Fruit fly (Drosophila melanogaster) whole organism, embryonic: ENCODE measurements around the gene Dbp21E2.

Experiments
- Abd-B ChIP-seq: fragments of 200-800 bp; sonication (Bioruptor generic); optimal IDR thresholded peaks from 2 replicates; lab custom pipeline; 2018; ENCODE audit warnings: missing biosample characterization, mild to moderate bottlenecking, missing genetic modification characterization, moderate library complexity
- Antp ChIP-seq: fragments of 200-800 bp; sonication (Bioruptor generic); optimal IDR thresholded peaks from 3 replicates; lab custom pipeline; 2016; ENCODE audit warnings: missing biosample characterization, missing genetic modification characterization
- Blimp-1 ChIP-seq: fragments of 200-800 bp; sonication (Bioruptor generic); optimal IDR thresholded peaks from 3 replicates; lab custom pipeline; 2018; ENCODE audit warnings: missing biosample characterization, missing genetic modification characterization, mild to moderate bottlenecking, moderate library complexity, missing genetic modification reagents
- CG10274 ChIP-seq: fragments of 200-800 bp; sonication (Bioruptor generic); optimal IDR thresholded peaks from 3 replicates; lab custom pipeline; 2017; ENCODE audit warnings: missing biosample characterization, mild to moderate bottlenecking, missing genetic modification characterization
- CG11695 ChIP-seq: fragments of 200-800 bp; sonication (Bioruptor generic); IDR thresholded peaks from 3 replicates; pipeline ENCODE4 v1.3.6; 2022; ENCODE audit warnings: missing biosample characterization, missing genetic modification characterization
- CG12104 ChIP-seq: fragments of 200-800 bp; sonication (Bioruptor generic); optimal IDR thresholded peaks from 3 replicates; lab custom pipeline; 2016; ENCODE audit warnings: missing biosample characterization, missing genetic modification characterization
- CG12769 ChIP-seq: fragments of 200-800 bp; sonication (Bioruptor generic); optimal IDR thresholded peaks from 2 replicates; lab custom pipeline; 2019; ENCODE audit warnings: missing biosample characterization, mild to moderate bottlenecking, missing genetic modification characterization, moderate library complexity
- CG15011 ChIP-seq: fragments of 200-800 bp; sonication (Bioruptor generic); optimal IDR thresholded peaks from 3 replicates; lab custom pipeline; 2018; ENCODE audit warnings: missing biosample characterization, mild to moderate bottlenecking, missing genetic modification characterization
- CG1603 ChIP-seq: fragments of 200-800 bp; sonication (Bioruptor generic); optimal IDR thresholded peaks from 2 replicates; lab custom pipeline; 2019; ENCODE audit warnings: missing biosample characterization, mild to moderate bottlenecking, missing genetic modification characterization, moderate library complexity
- CG17385 ChIP-seq: fragments of 200-800 bp; sonication (Bioruptor generic); optimal IDR thresholded peaks from 3 replicates; lab custom pipeline; 2018; ENCODE audit warnings: missing biosample characterization, mild to moderate bottlenecking, missing genetic modification characterization
- CG17802 ChIP-seq: fragments of 200-800 bp; sonication (Bioruptor generic); optimal IDR thresholded peaks from 2 replicates; lab custom pipeline; 2018; ENCODE audit warnings: missing biosample characterization, mild to moderate bottlenecking, missing genetic modification characterization, moderate library complexity
- CG2116 ChIP-seq: fragments of 200-800 bp; sonication (Bioruptor generic); optimal IDR thresholded peaks from 3 replicates; lab custom pipeline; 2018; ENCODE audit warnings: missing biosample characterization, mild to moderate bottlenecking, missing genetic modification characterization
- CG31388 ChIP-seq: fragments of 200-800 bp; sonication (Bioruptor generic); optimal IDR thresholded peaks from 2 replicates; lab custom pipeline; 2016; ENCODE audit warnings: missing biosample characterization, missing genetic modification characterization
- CG3281 ChIP-seq: fragments of 200-800 bp; sonication (Bioruptor generic); optimal IDR thresholded peaks from 3 replicates; lab custom pipeline; 2017; ENCODE audit warnings: missing biosample characterization, mild to moderate bottlenecking, missing genetic modification characterization
- CG6254 ChIP-seq: fragments of 200-800 bp; sonication (Bioruptor generic); optimal IDR thresholded peaks from 3 replicates; lab custom pipeline; 2017; ENCODE audit warnings: mild to moderate bottlenecking, missing biosample characterization, missing genetic modification reagents, missing genetic modification characterization
- CG8359 ChIP-seq: fragments of 200-800 bp; sonication (Bioruptor generic); optimal IDR thresholded peaks from 2 replicates; lab custom pipeline; 2017; ENCODE audit warnings: missing biosample characterization, mild to moderate bottlenecking, missing genetic modification characterization, borderline replicate concordance
- CG8478 ChIP-seq: fragments of >200 bp; optimal IDR thresholded peaks from 2 replicates; lab custom pipeline; 2018
- CG8765 ChIP-seq: fragments of 200-800 bp; sonication (Bioruptor generic); IDR thresholded peaks from 2 replicates; pipeline ENCODE4 v1.3.6; 2022; ENCODE audit warnings: missing biosample characterization, missing genetic modification characterization
- Dll ChIP-seq: fragments of 200-800 bp; sonication (Bioruptor generic); IDR thresholded peaks from 4 replicates; pipeline ENCODE4 v1.3.6; 2022; ENCODE audit warnings: missing biosample characterization, missing genetic modification characterization; ENCODE audit not compliant: partially characterized antibody
- Elba2 ChIP-seq: fragments of 200-800 bp; sonication (Bioruptor generic); optimal IDR thresholded peaks from 3 replicates; lab custom pipeline; 2016; ENCODE audit warnings: missing biosample characterization, missing genetic modification characterization
- Gsc ChIP-seq: fragments of 200-800 bp; sonication (Bioruptor generic); IDR thresholded peaks from 2 replicates; pipeline ENCODE4 v1.3.6; 2022; ENCODE audit warnings: missing biosample characterization, missing genetic modification characterization
- H2.0 ChIP-seq: fragments of 200-800 bp; sonication (Bioruptor generic); IDR thresholded peaks from 2 replicates; pipeline ENCODE4 v1.3.6; 2022; ENCODE audit warnings: missing biosample characterization, missing genetic modification characterization
- HHEX ChIP-seq: fragments of 200-800 bp; sonication (Bioruptor generic); optimal IDR thresholded peaks from 3 replicates; lab custom pipeline; 2017; ENCODE audit warnings: missing biosample characterization, mild to moderate bottlenecking, missing genetic modification characterization, missing genetic modification reagents
- HmgD ChIP-seq: fragments of 200-800 bp; sonication (Bioruptor generic); optimal IDR thresholded peaks from 3 replicates; lab custom pipeline; 2016; ENCODE audit warnings: missing biosample characterization, missing genetic modification characterization
- Hmx ChIP-seq: fragments of 200-800 bp; sonication (Bioruptor generic); optimal IDR thresholded peaks from 2 replicates; lab custom pipeline; 2016; ENCODE audit warnings: missing biosample characterization, missing genetic modification characterization
- Jarid2 ChIP-seq: fragments of 200-800 bp; sonication (Bioruptor generic); optimal IDR thresholded peaks from 3 replicates; lab custom pipeline; 2017; ENCODE audit warnings: mild to moderate bottlenecking, missing biosample characterization, missing genetic modification reagents, missing genetic modification characterization
- MBD-R2 ChIP-seq: fragments of 200-800 bp; sonication (Bioruptor generic); IDR thresholded peaks from 2 replicates; pipeline ENCODE4 v1.3.6; 2022; ENCODE audit warnings: missing biosample characterization, missing genetic modification characterization
- Rfx ChIP-seq: fragments of 200-800 bp; sonication (Bioruptor generic); IDR thresholded peaks from 2 replicates; pipeline ENCODE4 v1.3.6; 2022; ENCODE audit warnings: missing biosample characterization, missing genetic modification characterization
- Sox100B ChIP-seq: fragments of 200-800 bp; sonication (Bioruptor generic); optimal IDR thresholded peaks from 3 replicates; lab custom pipeline; 2018; ENCODE audit warnings: missing biosample characterization, mild to moderate bottlenecking, missing genetic modification characterization
- Sry-δ ChIP-seq: fragments of 200-800 bp; sonication (Bioruptor generic); optimal IDR thresholded peaks from 2 replicates; lab custom pipeline; 2016; ENCODE audit warnings: missing biosample characterization, missing genetic modification characterization
- Ssrp ChIP-seq: fragments of 200-800 bp; sonication (Bioruptor generic); optimal IDR thresholded peaks from 2 replicates; lab custom pipeline; 2018; ENCODE audit warnings: missing biosample characterization, mild to moderate bottlenecking, missing genetic modification characterization, moderate library complexity
- Taf1 ChIP-seq: fragments of 200-800 bp; sonication (Bioruptor generic); IDR thresholded peaks from 2 replicates; pipeline ENCODE4 v1.3.6; 2022; ENCODE audit warnings: missing biosample characterization, missing genetic modification characterization
- Trl ChIP-seq, 3 experiments: fragments of >200 bp in 2 of 3; fragments of 200-800 bp in 1 of 3; sonication (Bioruptor generic) in 1 of 3; optimal IDR thresholded peaks; 2 replicates in 1 of 3; 3 replicates in 2 of 3; lab custom pipeline; 2016 to 2017; ENCODE audit warnings: missing biosample characterization in 1 of 3, missing genetic modification characterization in 1 of 3
- az2 ChIP-seq: fragments of 200-800 bp; sonication (Bioruptor generic); optimal IDR thresholded peaks from 3 replicates; lab custom pipeline; 2016; ENCODE audit warnings: missing biosample characterization, missing genetic modification characterization
- bowl ChIP-seq: fragments of 200-800 bp; sonication (Bioruptor generic); IDR thresholded peaks from 2 replicates; pipeline ENCODE4 v1.3.6; 2022; ENCODE audit warnings: missing biosample characterization, missing genetic modification characterization
- chn ChIP-seq: fragments of 200-800 bp; sonication (Bioruptor generic); optimal IDR thresholded peaks from 2 replicates; lab custom pipeline; 2016; ENCODE audit warnings: missing biosample characterization, missing genetic modification characterization
- croc ChIP-seq: fragments of 200-800 bp; sonication (Bioruptor generic); conservative IDR thresholded peaks from 3 replicates; pipeline ENCODE4 v1.3.6; 2022; ENCODE audit warnings: missing biosample characterization, missing genetic modification characterization
- dimm ChIP-seq: fragments of 200-800 bp; sonication (Bioruptor generic); IDR thresholded peaks from 2 replicates; pipeline ENCODE4 v1.3.6; 2022; ENCODE audit warnings: missing biosample characterization, missing genetic modification characterization
- dm ChIP-seq: fragments of 200-800 bp; sonication (Bioruptor generic); optimal IDR thresholded peaks from 3 replicates; lab custom pipeline; 2016; ENCODE audit warnings: missing biosample characterization, missing genetic modification characterization
- dysf ChIP-seq: fragments of 200-800 bp; sonication (Bioruptor generic); IDR thresholded peaks from 3 replicates; pipeline ENCODE4 v1.3.6; 2022; ENCODE audit warnings: missing biosample characterization, missing genetic modification characterization
- exex ChIP-seq: fragments of 200-800 bp; sonication (Bioruptor generic); optimal IDR thresholded peaks from 4 replicates; lab custom pipeline; 2018; ENCODE audit warnings: missing biosample characterization, mild to moderate bottlenecking, missing genetic modification characterization, moderate library complexity
- klu ChIP-seq: fragments of 200-800 bp; sonication (Bioruptor generic); IDR thresholded peaks from 2 replicates; pipeline ENCODE4 v1.3.6; 2022; ENCODE audit warnings: missing biosample characterization, missing genetic modification characterization
- knrl ChIP-seq: fragments of 200-800 bp; sonication (Bioruptor generic); IDR thresholded peaks from 3 replicates; pipeline ENCODE4 v1.3.6; 2022; ENCODE audit warnings: missing biosample characterization, missing genetic modification characterization; ENCODE audit not compliant: partially characterized antibody
- oc ChIP-seq: fragments of 200-800 bp; sonication (Bioruptor generic); optimal IDR thresholded peaks from 2 replicates; lab custom pipeline; 2018; ENCODE audit warnings: missing biosample characterization, mild to moderate bottlenecking, missing genetic modification characterization, moderate library complexity
- peb ChIP-seq: fragments of 200-800 bp; sonication (Bioruptor generic); IDR thresholded peaks from 2 replicates; pipeline ENCODE4 v1.3.6; 2022; ENCODE audit warnings: missing biosample characterization, missing genetic modification characterization
- prd ChIP-seq, 3 experiments: fragments of >200 bp in 2 of 3; fragments of 200-800 bp in 1 of 3; sonication (Bioruptor generic) in 1 of 3; optimal IDR thresholded peaks in 2 of 3; IDR thresholded peaks in 1 of 3; 2 replicates in 2 of 3; 3 replicates in 1 of 3; pipeline versions ENCODE4 v1.3.6 to Lab custom; 2017 to 2022; ENCODE audit warnings: missing biosample characterization in 1 of 3, missing genetic modification characterization in 1 of 3
- rib ChIP-seq: fragments of 200-800 bp; sonication (Bioruptor generic); IDR thresholded peaks from 2 replicates; pipeline ENCODE4 v1.3.6; 2022; ENCODE audit warnings: missing biosample characterization, missing genetic modification characterization
- zf30C ChIP-seq: fragments of 200-800 bp; sonication (Bioruptor generic); optimal IDR thresholded peaks from 3 replicates; lab custom pipeline; 2018; ENCODE audit warnings: missing biosample characterization, mild to moderate bottlenecking, missing genetic modification characterization

Dbp21E2 gene

dm6 chr2L:856690-857488 is 45.5 kb downstream of the Dbp21E2 start (continued):
- peak; percentile 27; the same call in 1 of the 2 replicates for TF ChIP-seq rib (GFP tag; lab: Robert Waterston, UW)
- TF ChIP-seq CG31388 (GFP tag; lab: Kevin White, UChicago): peak; percentile 40
- no peak for TF ChIP-seq Hmx (GFP tag; lab: Kevin White, UChicago)
- TF ChIP-seq CG8765 (GFP tag; lab: Robert Waterston, UW): peak; percentile 59; the same call in 1 of the 2 replicates
- peak; percentile 81 for TF ChIP-seq CG12769 (tag; lab: Kevin White, UChicago)
- TF ChIP-seq HmgD (GFP tag; lab: Kevin White, UChicago): peak; percentile 23
- peak; percentile 86 for TF ChIP-seq CG11695 (GFP tag; lab: Robert Waterston, UW)
- peak; percentile 74 for TF ChIP-seq H2.0 (GFP tag; lab: Robert Waterston, UW)
- peak; percentile 72 for TF ChIP-seq Sox100B (GFP tag; lab: Kevin White, UChicago)
- peak; percentile 68 for TF ChIP-seq Abd-B (GFP tag; lab: Kevin White, UChicago)
- peak; percentile 71 for TF ChIP-seq Gsc (GFP tag; lab: Robert Waterston, UW)
- TF ChIP-seq CG3281 (GFP tag; lab: Kevin White, UChicago): peak; percentile 59
- TF ChIP-seq CG12104 (GFP tag; lab: Kevin White, UChicago): peak; percentile 3
- no peak for TF ChIP-seq zf30C
- no peak for TF ChIP-seq CG8478 (lab: Kevin White, UChicago)
- TF ChIP-seq CG8359 (GFP tag; lab: Kevin White, UChicago): no peak
- TF ChIP-seq peb: peak; percentile 83
- TF ChIP-seq chn (GFP tag; lab: Kevin White, UChicago): peak; percentile 64
- TF ChIP-seq Dll: no peak
- TF ChIP-seq dysf: peak; percentile 82
- TF ChIP-seq Trl (optimal IDR thresholded peaks at IDR 0.05; lab: Kevin White, UChicago): peak in 1 of 2 experiments; percentile 13
- peak; percentile 66 for TF ChIP-seq Trl (GFP tag; optimal IDR thresholded peaks at IDR 0.05; lab: Kevin White, UChicago)
- TF ChIP-seq CG17385 (GFP tag; lab: Kevin White, UChicago): peak; percentile 67
- TF ChIP-seq klu (GFP tag; lab: Robert Waterston, UW): 0 out of 2 replicates have a peak, but pooled peaks have one; percentile 25
- TF ChIP-seq Taf1: peak; percentile 53; the same call in 1 of the 2 replicates
- peak; percentile 49; the same call in 1 of the 2 replicates for TF ChIP-seq MBD-R2 (GFP tag; lab: Robert Waterston, UW)
- peak; percentile 29 for TF ChIP-seq CG10274
- peak; percentile 79 for TF ChIP-seq CG6254 (GFP tag; lab: Kevin White, UChicago)
- TF ChIP-seq CG15011 (GFP tag; lab: Kevin White, UChicago): peak; percentile 60
- peak; percentile 85 for TF ChIP-seq Antp (GFP tag; lab: Kevin White, UChicago)
- TF ChIP-seq CG1603: peak; percentile 93
- peak; percentile 46 for TF ChIP-seq exex (tag; lab: Kevin White, UChicago)
- TF ChIP-seq CG17802 (tag; lab: Kevin White, UChicago): peak; percentile 37
- TF ChIP-seq prd (optimal IDR thresholded peaks at IDR 0.05; lab: Kevin White, UChicago): no peak
- peak; percentile 89 for TF ChIP-seq prd (GFP tag; IDR thresholded peaks at IDR 0.05; lab: Robert Waterston, UW)
- peak; percentile 79 for TF ChIP-seq croc
- peak; percentile 82 for TF ChIP-seq HHEX (GFP tag; lab: Kevin White, UChicago)
- TF ChIP-seq dm (GFP tag; lab: Kevin White, UChicago): peak; percentile 35
- peak; percentile 58 for TF ChIP-seq Jarid2 (GFP tag; lab: Kevin White, UChicago)
- TF ChIP-seq Blimp-1 (GFP tag; lab: Kevin White, UChicago): peak; percentile 80
- peak; percentile 56 for TF ChIP-seq dimm
- TF ChIP-seq Sry-δ (GFP tag; lab: Kevin White, UChicago): peak; percentile 17
- 0 out of 2 replicates have a peak, but pooled peaks have one; percentile 45 for TF ChIP-seq bowl (GFP tag; lab: Robert Waterston, UW)
- TF ChIP-seq Rfx (GFP tag; lab: Robert Waterston, UW): peak; percentile 76
- no peak for TF ChIP-seq knrl
- peak; percentile 72 for TF ChIP-seq Ssrp
- peak; percentile 73 for TF ChIP-seq az2 (GFP tag; lab: Kevin White, UChicago)
- TF ChIP-seq oc (tag; lab: Kevin White, UChicago): peak; percentile 84
- no peak for TF ChIP-seq CG2116 (GFP tag; lab: Kevin White, UChicago)
- no peak for TF ChIP-seq Elba2 (GFP tag; lab: Kevin White, UChicago)
